Fruit fly (Drosophila melanogaster) whole organism, embryonic: Measurements from ENCODE around the gene vari.

Experiments used
- Atf-2 ChIP-seq: fragments of 200-800 bp; sonication (Bioruptor generic); optimal IDR thresholded peaks from 2 replicates; lab custom pipeline; 2016; ENCODE audit warnings: missing biosample characterization, missing genetic modification characterization
- Bgb ChIP-seq: fragments of 200-800 bp; sonication (Bioruptor generic); IDR thresholded peaks from 2 replicates; pipeline ENCODE4 v1.3.6; 2022; ENCODE audit warnings: missing biosample characterization, missing genetic modification characterization; ENCODE audit not compliant: partially characterized antibody
- C15 ChIP-seq: fragments of 200-800 bp; sonication (Bioruptor generic); IDR thresholded peaks from 3 replicates; pipeline ENCODE4 v1.3.6; 2022; ENCODE audit warnings: missing biosample characterization, missing genetic modification characterization
- CG11456 ChIP-seq: fragments of 200-800 bp; sonication (Bioruptor generic); IDR thresholded peaks from 3 replicates; pipeline ENCODE4 v1.3.6; 2022; ENCODE audit warnings: missing biosample characterization, missing genetic modification characterization
- CG11504 ChIP-seq: fragments of 200-800 bp; sonication (Bioruptor generic); optimal IDR thresholded peaks from 3 replicates; lab custom pipeline; 2019; ENCODE audit warnings: missing biosample characterization, mild to moderate bottlenecking, missing genetic modification characterization, moderate library complexity
- CG12219 ChIP-seq: fragments of 200-800 bp; sonication (Bioruptor generic); optimal IDR thresholded peaks from 3 replicates; lab custom pipeline; 2018; ENCODE audit warnings: missing biosample characterization, mild to moderate bottlenecking, missing genetic modification characterization
- CG1233 ChIP-seq: fragments of 200-800 bp; sonication (Bioruptor generic); optimal IDR thresholded peaks from 4 replicates; lab custom pipeline; 2018; ENCODE audit warnings: missing biosample characterization, mild to moderate bottlenecking, missing genetic modification characterization
- CG1647 ChIP-seq: fragments of 200-800 bp; sonication (Bioruptor generic); optimal IDR thresholded peaks from 3 replicates; lab custom pipeline; 2016; ENCODE audit warnings: missing biosample characterization, missing genetic modification characterization
- CG17612 ChIP-seq: fragments of 200-800 bp; sonication (Bioruptor generic); IDR thresholded peaks from 2 replicates; pipeline ENCODE4 v1.3.6; 2022; ENCODE audit warnings: missing biosample characterization, missing genetic modification characterization
- CG17802 ChIP-seq: fragments of 200-800 bp; sonication (Bioruptor generic); optimal IDR thresholded peaks from 2 replicates; lab custom pipeline; 2018; ENCODE audit warnings: missing biosample characterization, mild to moderate bottlenecking, missing genetic modification characterization, moderate library complexity
- CG2199 ChIP-seq: fragments of 200-800 bp; sonication (Bioruptor generic); IDR thresholded peaks from 3 replicates; pipeline ENCODE4 v1.3.6; 2022; ENCODE audit warnings: missing biosample characterization, missing genetic modification characterization
- CG42726 ChIP-seq: fragments of 200-800 bp; sonication (Bioruptor generic); IDR thresholded peaks from 2 replicates; pipeline ENCODE4 v1.3.6; 2022; ENCODE audit warnings: missing biosample characterization, missing genetic modification characterization; ENCODE audit not compliant: partially characterized antibody
- CG4328 ChIP-seq: fragments of 200-800 bp; sonication (Bioruptor generic); optimal IDR thresholded peaks from 3 replicates; lab custom pipeline; 2017; ENCODE audit warnings: missing biosample characterization, missing genetic modification reagents, missing genetic modification characterization
- CG6175 ChIP-seq: fragments of 200-800 bp; sonication (Bioruptor generic); IDR thresholded peaks from 3 replicates; pipeline ENCODE4 v1.3.6; 2022; ENCODE audit warnings: missing biosample characterization, missing genetic modification characterization
- CG6254 ChIP-seq: fragments of 200-800 bp; sonication (Bioruptor generic); optimal IDR thresholded peaks from 3 replicates; lab custom pipeline; 2017; ENCODE audit warnings: mild to moderate bottlenecking, missing biosample characterization, missing genetic modification reagents, missing genetic modification characterization
- CG6765 ChIP-seq: fragments of 200-800 bp; sonication (Bioruptor generic); optimal IDR thresholded peaks from 3 replicates; lab custom pipeline; 2017; ENCODE audit warnings: missing biosample characterization, mild to moderate bottlenecking, missing genetic modification characterization
- CG8765 ChIP-seq: fragments of 200-800 bp; sonication (Bioruptor generic); IDR thresholded peaks from 2 replicates; pipeline ENCODE4 v1.3.6; 2022; ENCODE audit warnings: missing biosample characterization, missing genetic modification characterization
- CG9727 ChIP-seq: fragments of 200-800 bp; sonication (Bioruptor generic); optimal IDR thresholded peaks from 3 replicates; lab custom pipeline; 2017; ENCODE audit warnings: missing biosample characterization, mild to moderate bottlenecking, missing genetic modification characterization
- CkIIα-i1 ChIP-seq: fragments of 200-800 bp; sonication (Bioruptor generic); IDR thresholded peaks from 2 replicates; pipeline ENCODE4 v1.3.6; 2022; ENCODE audit warnings: missing biosample characterization, missing genetic modification characterization
- Deaf1 ChIP-seq: fragments of 200-800 bp; optimal IDR thresholded peaks from 3 replicates; lab custom pipeline; 2019; ENCODE audit warnings: missing biosample characterization, mild to moderate bottlenecking, missing genetic modification characterization, moderate library complexity
- Dp ChIP-seq: fragments of 200-800 bp; sonication (Bioruptor generic); optimal IDR thresholded peaks from 2 replicates; lab custom pipeline; 2018; ENCODE audit warnings: missing biosample characterization, mild to moderate bottlenecking, missing genetic modification characterization, moderate library complexity
- E2f1 ChIP-seq: fragments of 200-800 bp; sonication (Bioruptor generic); IDR thresholded peaks from 2 replicates; pipeline ENCODE4 v1.3.6; 2022; ENCODE audit warnings: missing biosample characterization, missing genetic modification characterization
- ERR ChIP-seq: fragments of 200-800 bp; sonication (Bioruptor generic); optimal IDR thresholded peaks from 2 replicates; lab custom pipeline; 2016; ENCODE audit warnings: missing biosample characterization, missing genetic modification characterization
- Ets65A ChIP-seq: fragments of 200-800 bp; sonication (Bioruptor generic); peaks from one replicate; lab custom pipeline; 2016; ENCODE audit warnings: missing biosample characterization, missing genetic modification characterization
- Gug ChIP-seq: fragments of 200-800 bp; sonication (Bioruptor generic); IDR thresholded peaks from 4 replicates; pipeline ENCODE4 v1.3.6; 2022; ENCODE audit warnings: missing biosample characterization, missing genetic modification characterization
- Mad ChIP-seq: fragments of 200-800 bp; sonication (Bioruptor generic); optimal IDR thresholded peaks from 2 replicates; lab custom pipeline; 2016; ENCODE audit warnings: missing biosample characterization, missing genetic modification characterization
- Med ChIP-seq: fragments of 200-800 bp; sonication (Bioruptor generic); peaks from one replicate; lab custom pipeline; 2016; ENCODE audit warnings: missing biosample characterization, missing genetic modification characterization, mild to moderate bottlenecking, inconsistent platforms, moderate library complexity
- Nf-YA ChIP-seq: fragments of 200-800 bp; sonication (Bioruptor generic); IDR thresholded peaks from 2 replicates; pipeline ENCODE4 v1.3.6; 2022; ENCODE audit warnings: missing biosample characterization, missing genetic modification characterization
- Pdp1 ChIP-seq, 2 experiments: fragments of 200-800 bp; sonication (Bioruptor generic); optimal IDR thresholded peaks; 3 replicates each; lab custom pipeline; 2016; ENCODE audit warnings: missing biosample characterization in 2 of 2, missing genetic modification characterization in 2 of 2, mild to moderate bottlenecking in 1 of 2, moderate library complexity in 1 of 2
- Sox102F ChIP-seq: fragments of 200-800 bp; sonication (Bioruptor generic); optimal IDR thresholded peaks from 2 replicates; lab custom pipeline; 2018; ENCODE audit warnings: missing biosample characterization, mild to moderate bottlenecking, missing genetic modification characterization, moderate library complexity
- Xbp1 ChIP-seq: fragments of 200-800 bp; sonication (Bioruptor generic); optimal IDR thresholded peaks from 3 replicates; lab custom pipeline; 2016; ENCODE audit warnings: missing biosample characterization, mild to moderate bottlenecking, missing genetic modification characterization
- abd-A ChIP-seq: fragments of 200-800 bp; sonication (Bioruptor generic); optimal IDR thresholded peaks from 3 replicates; lab custom pipeline; 2019; ENCODE audit warnings: missing biosample characterization, mild to moderate bottlenecking, missing genetic modification characterization, moderate library complexity
- crc ChIP-seq: fragments of 200-800 bp; sonication (Bioruptor generic); optimal IDR thresholded peaks from 2 replicates; lab custom pipeline; 2016; ENCODE audit warnings: missing biosample characterization, missing genetic modification characterization
- cwo ChIP-seq: fragments of 200-800 bp; sonication (Bioruptor generic); optimal IDR thresholded peaks from 3 replicates; lab custom pipeline; 2017; ENCODE audit warnings: missing biosample characterization, missing genetic modification characterization, mild to moderate bottlenecking, moderate library complexity, missing genetic modification reagents
- disco-r ChIP-seq: fragments of 200-800 bp; sonication (Bioruptor generic); optimal IDR thresholded peaks from 2 replicates; lab custom pipeline; 2016; ENCODE audit warnings: missing biosample characterization, missing genetic modification characterization
- dmrt99B ChIP-seq: fragments of 200-800 bp; sonication (Bioruptor generic); optimal IDR thresholded peaks from 2 replicates; lab custom pipeline; 2018; ENCODE audit warnings: missing biosample characterization, mild to moderate bottlenecking, missing genetic modification characterization, moderate library complexity
- esg ChIP-seq: fragments of 200-800 bp; sonication (Bioruptor generic); conservative IDR thresholded peaks from 2 replicates; pipeline ENCODE4 v1.3.6; 2022; ENCODE audit warnings: missing biosample characterization, missing genetic modification characterization
- exex ChIP-seq: fragments of 200-800 bp; sonication (Bioruptor generic); optimal IDR thresholded peaks from 4 replicates; lab custom pipeline; 2018; ENCODE audit warnings: missing biosample characterization, mild to moderate bottlenecking, missing genetic modification characterization, moderate library complexity
- ftz-f1 ChIP-seq: fragments of 200-800 bp; sonication (Bioruptor generic); optimal IDR thresholded peaks from 2 replicates; lab custom pipeline; 2016; ENCODE audit warnings: missing biosample characterization, missing genetic modification characterization
- gfzf ChIP-seq: fragments of 200-800 bp; sonication (Bioruptor generic); optimal IDR thresholded peaks from 2 replicates; lab custom pipeline; 2016; ENCODE audit warnings: missing biosample characterization, mild to moderate bottlenecking, missing genetic modification characterization, moderate library complexity
- grau ChIP-seq: fragments of 200-800 bp; optimal IDR thresholded peaks from 3 replicates; lab custom pipeline; 2019; ENCODE audit warnings: missing biosample characterization, mild to moderate bottlenecking, missing genetic modification characterization, moderate library complexity
- gro ChIP-seq: fragments of 200-800 bp; sonication (Bioruptor generic); optimal IDR thresholded peaks from 2 replicates; lab custom pipeline; 2016; ENCODE audit warnings: missing biosample characterization, missing genetic modification characterization
- gsb-n ChIP-seq: fragments of 200-800 bp; sonication (Bioruptor generic); optimal IDR thresholded peaks from 3 replicates; lab custom pipeline; 2018; ENCODE audit warnings: missing biosample characterization, mild to moderate bottlenecking, missing genetic modification characterization
- ind ChIP-seq: fragments of 200-800 bp; sonication (Bioruptor generic); optimal IDR thresholded peaks from 3 replicates; lab custom pipeline; 2016; ENCODE audit warnings: missing biosample characterization, missing genetic modification characterization
- ken ChIP-seq: fragments of 200-800 bp; sonication (Bioruptor generic); IDR thresholded peaks from 3 replicates; pipeline ENCODE4 v1.3.6; 2022; ENCODE audit warnings: missing biosample characterization, missing genetic modification characterization
- phol ChIP-seq: fragments of 200-800 bp; sonication (Bioruptor generic); optimal IDR thresholded peaks from 3 replicates; lab custom pipeline; 2018; ENCODE audit warnings: missing biosample characterization, mild to moderate bottlenecking, missing genetic modification characterization, moderate library complexity
- rib ChIP-seq: fragments of 200-800 bp; sonication (Bioruptor generic); IDR thresholded peaks from 2 replicates; pipeline ENCODE4 v1.3.6; 2022; ENCODE audit warnings: missing biosample characterization, missing genetic modification characterization
- vnd ChIP-seq: fragments of 200-800 bp; sonication (Bioruptor generic); IDR thresholded peaks from 3 replicates; pipeline ENCODE4 v1.3.6; 2022; ENCODE audit warnings: missing biosample characterization, missing genetic modification characterization; ENCODE audit not compliant: partially characterized antibody

Gene vari

dm6 chr2L:20822025-20822371 lies 25.2 kb upstream of the vari start (continued):
- no peak for TF ChIP-seq dmrt99B (tag; lab: Kevin White, UChicago)
- no peak for TF ChIP-seq gsb-n
- TF ChIP-seq CG6254 (GFP tag; lab: Kevin White, UChicago) = no peak
- peak; percentile 78; the same call in 1 of the 2 replicates for TF ChIP-seq CG8765 (GFP tag; lab: Robert Waterston, UW)
- TF ChIP-seq crc = no peak
- no peak for TF ChIP-seq Gug (GFP tag; lab: Robert Waterston, UW)
- no peak for TF ChIP-seq cwo (GFP tag; lab: Kevin White, UChicago)
- TF ChIP-seq CG42726 (GFP tag; lab: Robert Waterston, UW) = no peak
- TF ChIP-seq Bgb = 0 out of 2 replicates have a peak, but pooled peaks have one; percentile 20
- TF ChIP-seq Mad (GFP tag; lab: Kevin White, UChicago) = no peak
- TF ChIP-seq ftz-f1 (GFP tag; lab: Kevin White, UChicago) = peak; percentile 6
- no peak for TF ChIP-seq esg (GFP tag; lab: Robert Waterston, UW)
- peak; percentile 88 for TF ChIP-seq CG11504
- no peak for TF ChIP-seq CG4328
- TF ChIP-seq phol (tag; lab: Kevin White, UChicago) = peak; percentile 10
- TF ChIP-seq grau (tag; lab: Kevin White, UChicago) = no peak
- no peak for TF ChIP-seq CG17612
- TF ChIP-seq CG11456 (GFP tag; lab: Robert Waterston, UW) = no peak
- TF ChIP-seq C15 = no peak
- no peak for TF ChIP-seq exex (tag; lab: Kevin White, UChicago)
- peak; percentile 22 for TF ChIP-seq Deaf1 (tag; lab: Kevin White, UChicago)
- no peak for TF ChIP-seq CG2199 (GFP tag; lab: Robert Waterston, UW)
- no peak for TF ChIP-seq Xbp1
- TF ChIP-seq Pdp1 (GFP tag; optimal IDR thresholded peaks at IDR 0.05; lab: Kevin White, UChicago) = no peak
- TF ChIP-seq ERR (GFP tag; lab: Kevin White, UChicago) = peak; percentile 26
- TF ChIP-seq Sox102F = no peak
- TF ChIP-seq CG17802 (tag; lab: Kevin White, UChicago) = no peak
- no peak for TF ChIP-seq CG1233 (GFP tag; lab: Kevin White, UChicago)
- no peak for TF ChIP-seq CG6765 (GFP tag; lab: Kevin White, UChicago)
- no peak for TF ChIP-seq ind
- no peak for TF ChIP-seq CG1647 (GFP tag; lab: Kevin White, UChicago)
- TF ChIP-seq ken (GFP tag; lab: Robert Waterston, UW) = 0 out of 3 replicates have a peak, but pooled peaks have one; percentile 7
- TF ChIP-seq Med (GFP tag; lab: Kevin White, UChicago) = peak; percentile 12
- peak; percentile 13 for TF ChIP-seq disco-r
- TF ChIP-seq Dp (GFP tag; lab: Kevin White, UChicago) = no peak
- TF ChIP-seq gfzf = no peak
- peak; percentile 2 for TF ChIP-seq Atf-2
- no peak for TF ChIP-seq CkIIα-i1
- peak; percentile 39 for TF ChIP-seq rib (GFP tag; lab: Robert Waterston, UW)
- peak; percentile 13 for TF ChIP-seq Ets65A (GFP tag; lab: Kevin White, UChicago)
- TF ChIP-seq E2f1 = no peak
- TF ChIP-seq abd-A (tag; lab: Kevin White, UChicago) = peak; percentile 36
- no peak for TF ChIP-seq Nf-YA (GFP tag; lab: Robert Waterston, UW)
- TF ChIP-seq CG6175 (GFP tag; lab: Robert Waterston, UW) = 0 out of 3 replicates have a peak, but pooled peaks have one; percentile 68
- TF ChIP-seq vnd (GFP tag; lab: Robert Waterston, UW) = no peak
- no peak for TF ChIP-seq CG12219
- TF ChIP-seq gro = no peak
- no peak for TF ChIP-seq CG9727 (GFP tag; lab: Kevin White, UChicago)
- TF ChIP-seq, all 482 proteins: peak for 23
